Worm (Caenorhabditis elegans) whole organism, L2 larva: Measurements from ENCODE around the gene Y47D7A.6.

ENCODE experiments used
- F13H6.1 ChIP-seq: sonication (generic microtip); optimal IDR thresholded peaks from 2 replicates; lab custom pipeline; 2016; ENCODE audit warnings: missing genetic modification characterization, missing compliant biosample characterization
- R02D3.7 ChIP-seq: fragments of 150-350 bp; optimal IDR thresholded peaks from 2 replicates; lab custom pipeline; 2014; ENCODE audit warnings: missing biosample characterization, missing genetic modification characterization
- Y55F3AM.14 ChIP-seq: fragments of 200-800 bp; sonication (Bioruptor generic); optimal IDR thresholded peaks from 2 replicates; lab custom pipeline; 2018; ENCODE audit warnings: mild to moderate bottlenecking, missing genetic modification characterization, missing compliant biosample characterization
- alr-1 ChIP-seq: fragments of 150-350 bp; optimal IDR thresholded peaks from 2 replicates; lab custom pipeline; 2014; ENCODE audit warnings: missing biosample characterization, missing genetic modification characterization
- aly-2 ChIP-seq: fragments of 150-350 bp; optimal IDR thresholded peaks from 2 replicates; lab custom pipeline; 2014; ENCODE audit warnings: missing biosample characterization, missing genetic modification characterization
- blmp-1 ChIP-seq: sonication (generic microtip); optimal IDR thresholded peaks from 2 replicates; lab custom pipeline; 2017; ENCODE audit warnings: missing genetic modification characterization, mild to moderate bottlenecking, missing compliant biosample characterization, antibody characterized with exemption, moderate library complexity; ENCODE audit not compliant: insufficient read depth
- ceh-16 ChIP-seq: fragments of 150-350 bp; optimal IDR thresholded peaks from 2 replicates; lab custom pipeline; 2014; ENCODE audit warnings: missing biosample characterization, missing genetic modification characterization
- ceh-82 ChIP-seq: fragments of 150-350 bp; optimal IDR thresholded peaks from 2 replicates; lab custom pipeline; 2014; ENCODE audit warnings: missing biosample characterization, missing genetic modification characterization
- dmd-4 ChIP-seq: sonication (generic microtip); optimal IDR thresholded peaks from 2 replicates; lab custom pipeline; 2017; ENCODE audit warnings: missing biosample characterization, missing genetic modification characterization
- egl-27 ChIP-seq: sonication (generic microtip); optimal IDR thresholded peaks from 3 replicates; lab custom pipeline; 2017; ENCODE audit warnings: missing biosample characterization, missing genetic modification reagents, missing genetic modification characterization
- elt-1 ChIP-seq: fragments of 150-350 bp; optimal IDR thresholded peaks from 2 replicates; lab custom pipeline; 2014; ENCODE audit warnings: missing biosample characterization, missing genetic modification characterization
- elt-3 ChIP-seq: sonication (generic microtip); optimal IDR thresholded peaks from 2 replicates; lab custom pipeline; 2017; ENCODE audit warnings: missing biosample characterization, missing genetic modification characterization
- fos-1 ChIP-seq: fragments of 150-350 bp; optimal IDR thresholded peaks from 2 replicates; lab custom pipeline; 2014; ENCODE audit warnings: missing biosample characterization, missing genetic modification characterization
- gmeb-1 ChIP-seq: fragments of 150-350 bp; optimal IDR thresholded peaks from 2 replicates; lab custom pipeline; 2014; ENCODE audit warnings: missing biosample characterization, missing genetic modification characterization
- lin-11 ChIP-seq: fragments of 150-350 bp; sonication (generic microtip); optimal IDR thresholded peaks from 2 replicates; lab custom pipeline; 2014; ENCODE audit warnings: missing biosample characterization, missing genetic modification characterization, inconsistent platforms, mixed read lengths
- lin-13 ChIP-seq: fragments of 150-350 bp; optimal IDR thresholded peaks from 2 replicates; lab custom pipeline; 2014; ENCODE audit warnings: missing biosample characterization, missing genetic modification reagents, missing genetic modification characterization
- lin-39 ChIP-seq: fragments of 150-350 bp; optimal IDR thresholded peaks from 2 replicates; lab custom pipeline; 2014; ENCODE audit warnings: missing biosample characterization, missing genetic modification reagents, missing genetic modification characterization
- lsy-2 ChIP-seq, 2 experiments: fragments of 150-350 bp in 1 of 2; sonication (generic microtip) in 1 of 2; optimal IDR thresholded peaks; 2 replicates each; lab custom pipeline; 2014 to 2017; ENCODE audit warnings: missing biosample characterization in 2 of 2, missing genetic modification characterization in 2 of 2
- mbf-1 ChIP-seq: sonication (generic microtip); optimal IDR thresholded peaks from 2 replicates; lab custom pipeline; 2017; ENCODE audit warnings: missing biosample characterization, missing genetic modification characterization
- mdl-1 ChIP-seq, 2 experiments: fragments of 150-350 bp in 1 of 2; sonication (generic microtip) in 1 of 2; optimal IDR thresholded peaks; 2 replicates each; lab custom pipeline; 2017; ENCODE audit warnings: missing biosample characterization in 2 of 2, missing genetic modification characterization in 2 of 2
- nhr-10 ChIP-seq: sonication (generic microtip); optimal IDR thresholded peaks from 2 replicates; lab custom pipeline; 2017; ENCODE audit warnings: missing biosample characterization, missing genetic modification characterization
- nhr-129 ChIP-seq: fragments of 150-350 bp; optimal IDR thresholded peaks from 2 replicates; lab custom pipeline; 2014; ENCODE audit warnings: missing biosample characterization, missing genetic modification characterization
- nhr-23 ChIP-seq: fragments of 150-350 bp; optimal IDR thresholded peaks from 2 replicates; lab custom pipeline; 2014; ENCODE audit warnings: missing biosample characterization, missing genetic modification reagents, missing genetic modification characterization
- nhr-237 ChIP-seq: fragments of 150-350 bp; optimal IDR thresholded peaks from 2 replicates; lab custom pipeline; 2014; ENCODE audit warnings: missing biosample characterization, missing genetic modification characterization
- nhr-6 ChIP-seq: fragments of 150-350 bp; optimal IDR thresholded peaks from 2 replicates; lab custom pipeline; 2014; ENCODE audit warnings: missing biosample characterization, missing genetic modification characterization
- sem-4 ChIP-seq: fragments of 150-350 bp; optimal IDR thresholded peaks from 2 replicates; lab custom pipeline; 2014; ENCODE audit warnings: missing biosample characterization, missing genetic modification reagents, missing genetic modification characterization
- skn-1 ChIP-seq: sonication (generic microtip); optimal IDR thresholded peaks from 2 replicates; lab custom pipeline; 2017; ENCODE audit warnings: missing biosample characterization, missing genetic modification characterization
- sma-9 ChIP-seq, 2 experiments: fragments of 150-350 bp in 1 of 2; sonication (generic microtip) in 1 of 2; optimal IDR thresholded peaks; 2 replicates each; lab custom pipeline; 2014 to 2016; ENCODE audit warnings: missing genetic modification characterization in 2 of 2, mild to moderate bottlenecking in 1 of 2, missing biosample characterization in 1 of 2, missing compliant biosample characterization in 1 of 2, missing genetic modification reagents in 1 of 2, moderate library complexity in 1 of 2
- unc-39 ChIP-seq: fragments of 150-350 bp; optimal IDR thresholded peaks from 2 replicates; lab custom pipeline; 2014; ENCODE audit warnings: missing biosample characterization, missing genetic modification characterization
- ztf-11 ChIP-seq: sonication (generic microtip); optimal IDR thresholded peaks from 2 replicates; lab custom pipeline; 2017; ENCODE audit warnings: missing biosample characterization, missing genetic modification characterization
- ztf-4 ChIP-seq: fragments of 150-350 bp; optimal IDR thresholded peaks from 2 replicates; lab custom pipeline; 2014; ENCODE audit warnings: missing biosample characterization, missing genetic modification characterization

Y47D7A.6 gene

DNA sequence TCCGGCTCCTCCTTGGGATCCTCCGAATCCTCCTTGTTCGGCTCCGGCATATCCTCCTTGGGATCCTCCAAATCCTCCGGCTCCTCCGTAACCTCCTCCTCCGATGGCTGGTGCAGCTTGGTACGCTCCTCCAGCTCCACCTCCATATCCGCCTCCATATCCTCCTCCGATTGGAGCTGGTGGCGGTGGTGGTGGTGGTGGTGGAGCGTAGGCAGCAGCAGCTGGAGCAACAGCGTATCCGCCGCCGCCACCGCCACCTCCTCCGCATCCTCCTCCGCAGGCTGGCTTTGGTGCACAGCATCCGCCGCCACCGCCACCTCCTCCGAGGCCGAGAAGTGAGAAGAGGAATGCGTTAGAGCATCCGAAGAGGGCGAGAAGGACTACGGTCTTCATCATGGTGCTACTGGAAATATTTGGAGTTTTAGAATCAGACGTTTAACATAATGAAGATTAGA lies 14.8 kb upstream of the Y47D7A.6 start, which contains the start of gene Y47D7A.15:
TSS of gene Y47D7A.15 (minus strand) at position 405 of the 455 bp plus-strand sequence.
- TF ChIP-seq egl-27 (tag; lab: Kevin White, UChicago) (no peak), F13H6.1 (tag; lab: Kevin White, UChicago) (no peak), nhr-6 (tag; lab: Kevin White, UChicago) (no peak), alr-1 (tag; lab: Kevin White, UChicago) (no peak)

ce11 chrV:4429576-4429975 lies 11.6 kb upstream of the Y47D7A.6 start, which contains the start of gene Y47D7A.12:
Gene Y47D7A.12, minus strand, starts transcription at chrV:4429676.
- TF ChIP-seq elt-1 (tag; lab: Kevin White, UChicago), result no peak
- TF ChIP-seq, all 48 proteins: peak for 0

DNA sequence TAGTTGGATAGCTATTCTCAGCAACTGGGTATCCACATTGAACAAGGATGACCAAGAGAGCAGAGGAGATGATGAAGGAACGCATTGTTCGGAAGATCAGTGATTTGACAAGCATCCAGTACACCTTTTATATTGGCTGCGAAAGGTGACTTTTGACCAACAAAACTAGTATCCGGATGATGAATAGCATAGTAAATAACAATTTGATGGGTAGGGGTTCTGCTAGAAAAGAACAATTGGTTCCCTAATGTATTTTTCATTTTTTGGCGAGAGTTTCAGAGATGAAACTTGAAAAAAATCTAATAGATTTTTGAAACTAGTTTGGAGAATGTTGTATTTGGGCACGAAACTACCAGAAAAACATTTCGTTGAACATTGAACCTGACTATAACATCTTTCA lies 10.2 kb upstream of the Y47D7A.6 start, which contains the start of gene Y47D7A.11:
TSS of gene Y47D7A.11 (minus strand) at position 101 of the 400 bp plus-strand sequence.
- no peak for TF ChIP-seq lin-13 (GFP tag; lab: Kevin White, UChicago)
- TF ChIP-seq fos-1, result no peak
- no peak for TF ChIP-seq ztf-4 (tag; lab: Kevin White, UChicago)
- TF ChIP-seq lin-11 (tag; lab: Kevin White, UChicago), result no peak
- no peak for TF ChIP-seq sma-9 (GFP tag; optimal IDR thresholded peaks at IDR 0.05; lab: Kevin White, UChicago)
- no peak for TF ChIP-seq sma-9 (tag; optimal IDR thresholded peaks at IDR 0.05; lab: Kevin White, UChicago)
- TF ChIP-seq sem-4, result no peak
- TF ChIP-seq nhr-6 (tag; lab: Kevin White, UChicago), result no peak
- no peak for TF ChIP-seq ceh-16 (tag; lab: Kevin White, UChicago)
- TF ChIP-seq egl-27 (tag; lab: Kevin White, UChicago), result no peak
- no peak for TF ChIP-seq dmd-4 (tag; lab: Kevin White, UChicago)
- no peak for TF ChIP-seq elt-3 (tag; lab: Kevin White, UChicago)
- no peak for TF ChIP-seq ceh-82
- no peak for TF ChIP-seq ztf-11
- no peak for TF ChIP-seq Y55F3AM.14 (GFP tag; lab: Kevin White, UChicago)
- TF ChIP-seq nhr-23 (tag; lab: Kevin White, UChicago), result no peak
- TF ChIP-seq skn-1 (tag; lab: Kevin White, UChicago), result no peak
- no peak for TF ChIP-seq nhr-10 (tag; lab: Kevin White, UChicago)
- TF ChIP-seq lsy-2 (tag; optimal IDR thresholded peaks at IDR 0.05; lab: Kevin White, UChicago), result no peak
- no peak for TF ChIP-seq lin-39
- TF ChIP-seq mdl-1 (tag; optimal IDR thresholded peaks at IDR 0.05; lab: Kevin White, UChicago), result no peak
- TF ChIP-seq, all 48 proteins: peak for 0

DNA sequence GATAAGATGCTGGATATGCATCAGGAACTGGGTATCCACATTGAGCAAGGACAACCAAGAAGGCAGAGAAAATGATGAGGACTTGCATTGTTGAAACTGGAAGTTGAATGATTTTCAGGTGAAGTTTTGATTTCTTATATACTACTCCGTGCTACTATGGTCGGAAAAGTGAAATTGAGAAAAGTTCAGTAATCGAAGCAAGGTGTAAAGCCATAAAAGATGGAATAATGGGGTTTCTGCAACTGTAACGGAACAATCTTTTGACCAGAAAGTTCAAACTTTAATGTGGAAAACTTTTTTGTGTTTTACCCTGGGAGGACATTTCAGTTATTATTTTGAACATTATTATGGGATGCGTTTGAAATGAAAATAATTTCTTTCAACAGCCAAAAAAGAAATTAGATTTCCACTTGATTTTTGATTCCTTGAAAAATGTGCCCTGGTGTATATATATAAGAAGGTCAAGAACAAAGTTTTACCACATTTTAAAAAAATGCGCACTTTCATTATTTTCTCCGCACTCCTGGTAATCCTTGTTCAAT lies 5.9 kb upstream of the Y47D7A.6 start, which contains the start of the genes Y47D7A.9 and Y47D7A.19:
TSS of gene Y47D7A.9 (minus strand) at position 101 of the 542 bp plus-strand sequence.
TSS of gene Y47D7A.19 (plus strand) at position 492 of the 542 bp plus-strand sequence.
- TF ChIP-seq lin-13 (GFP tag; lab: Kevin White, UChicago) (no peak), Y55F3AM.14 (GFP tag; lab: Kevin White, UChicago) (no peak), nhr-237 (tag; lab: Kevin White, UChicago) (no peak), unc-39 (tag; lab: Kevin White, UChicago) (no peak), nhr-129 (tag; lab: Kevin White, UChicago) (no peak), alr-1 (tag; lab: Kevin White, UChicago) (no peak), blmp-1 (tag; lab: Kevin White, UChicago) (no peak), gmeb-1 (tag; lab: Kevin White, UChicago) (no peak), sma-9 (GFP tag; optimal IDR thresholded peaks at IDR 0.05; lab: Kevin White, UChicago) (no peak), sma-9 (tag; optimal IDR thresholded peaks at IDR 0.05; lab: Kevin White, UChicago) (no peak), aly-2 (tag; lab: Kevin White, UChicago) (no peak)
- TF ChIP-seq, all 48 proteins: peak for 0

- TF ChIP-seq nhr-10 (tag; lab: Kevin White, UChicago) (no peak), R02D3.7 (no peak), mbf-1 (no peak), ceh-82 (no peak)
Observed at ce11 chrV:4423087-4423486, 5.1 kb upstream of the Y47D7A.6 start.
